Worm (Caenorhabditis elegans) whole organism, young adult: ENCODE results near the gene Y48B6A.1.
"Not testable (repeated sequence)": the region's sequence is repeated elsewhere in the genome, so short reads cannot be mapped to it uniquely, and the experiment has no call there.

Source experiments
- C06A6.2 ChIP-seq: fragments of 200-800 bp; sonication (Bioruptor generic); conservative IDR thresholded peaks from 2 replicates; pipeline ENCODE4 v1.3.6; 2022; ENCODE audit warnings: missing genetic modification characterization, missing compliant biosample characterization
- D2030.7 ChIP-seq: fragments of 200-800 bp; sonication (Bioruptor generic); IDR thresholded peaks from 2 replicates; pipeline ENCODE4 v1.3.6; 2022; ENCODE audit warnings: missing genetic modification reagents, missing genetic modification characterization, missing compliant biosample characterization
- K11D2.4 ChIP-seq: fragments of 200-800 bp; sonication (Bioruptor generic); IDR thresholded peaks from 2 replicates; pipeline ENCODE4 v1.3.6; 2022; ENCODE audit warnings: missing genetic modification reagents, missing genetic modification characterization, missing compliant biosample characterization
- K12H6.12 ChIP-seq: fragments of 200-800 bp; sonication (Bioruptor generic); optimal IDR thresholded peaks from 2 replicates; lab custom pipeline; 2018; ENCODE audit warnings: mild to moderate bottlenecking, missing genetic modification characterization, missing compliant biosample characterization
- Y53G8AR.9 ChIP-seq: fragments of 200-800 bp; sonication (Bioruptor generic); conservative IDR thresholded peaks from 2 replicates; pipeline ENCODE4 v1.3.6; 2022; ENCODE audit warnings: missing genetic modification reagents, missing genetic modification characterization, missing compliant biosample characterization
- Y56A3A.18 ChIP-seq: fragments of 200-800 bp; sonication (Bioruptor generic); IDR thresholded peaks from 2 replicates; pipeline ENCODE4 v1.3.6; 2022; ENCODE audit warnings: missing genetic modification reagents, missing genetic modification characterization, missing compliant biosample characterization
- Y95B8A.8 ChIP-seq: fragments of 200-800 bp; sonication (Bioruptor generic); IDR thresholded peaks from 2 replicates; pipeline ENCODE4 v1.3.6; 2022; ENCODE audit warnings: missing genetic modification reagents, missing genetic modification characterization, missing compliant biosample characterization
- attf-3 ChIP-seq: fragments of 200-800 bp; sonication (Bioruptor generic); conservative IDR thresholded peaks from 2 replicates; pipeline ENCODE4 v1.3.6; 2022; ENCODE audit warnings: missing genetic modification reagents, missing genetic modification characterization, missing compliant biosample characterization
- attf-5 ChIP-seq: fragments of 200-800 bp; sonication (Bioruptor generic); optimal IDR thresholded peaks from 2 replicates; lab custom pipeline; 2018; ENCODE audit warnings: mild to moderate bottlenecking, missing genetic modification characterization, missing compliant biosample characterization
- bed-2 ChIP-seq: fragments of 200-800 bp; sonication (Bioruptor generic); IDR thresholded peaks from 2 replicates; pipeline ENCODE4 v1.3.6; 2022; ENCODE audit warnings: missing genetic modification reagents, missing genetic modification characterization, missing compliant biosample characterization
- cebp-1 ChIP-seq, 2 experiments: fragments of 200-800 bp in 1 of 2; sonication (Bioruptor generic) in 1 of 2; sonication (generic microtip) in 1 of 2; IDR thresholded peaks in 1 of 2; optimal IDR thresholded peaks in 1 of 2; 2 replicates each; pipeline versions ENCODE4 v1.3.6 to Lab custom; 2017 to 2022; ENCODE audit warnings: missing compliant biosample characterization in 2 of 2, missing genetic modification characterization in 2 of 2, mild to moderate bottlenecking in 1 of 2, missing genetic modification reagents in 1 of 2, moderate library complexity in 1 of 2
- ceh-27 ChIP-seq: fragments of 200-800 bp; sonication (Bioruptor generic); optimal IDR thresholded peaks from 2 replicates; lab custom pipeline; 2018; ENCODE audit warnings: mild to moderate bottlenecking, missing genetic modification characterization, moderate library complexity, missing compliant biosample characterization
- ceh-91 ChIP-seq: fragments of 200-800 bp; sonication (Bioruptor generic); IDR thresholded peaks from 2 replicates; pipeline ENCODE4 v1.3.6; 2022; ENCODE audit warnings: missing genetic modification reagents, missing genetic modification characterization, missing compliant biosample characterization
- dox-1 ChIP-seq: fragments of 200-800 bp; sonication (Bioruptor generic); IDR thresholded peaks from 2 replicates; pipeline ENCODE4 v1.3.6; 2022; ENCODE audit warnings: missing genetic modification reagents, missing genetic modification characterization, missing compliant biosample characterization
- dpl-1 ChIP-seq: fragments of 150-350 bp; optimal IDR thresholded peaks from 2 replicates; lab custom pipeline; 2014; ENCODE audit warnings: missing biosample characterization, missing genetic modification reagents, missing genetic modification characterization
- egl-18 ChIP-seq: fragments of 200-800 bp; sonication (Bioruptor generic); IDR thresholded peaks from 2 replicates; pipeline ENCODE4 v1.3.6; 2022; ENCODE audit warnings: missing genetic modification reagents, missing genetic modification characterization, missing compliant biosample characterization
- egrh-3 ChIP-seq: fragments of 200-800 bp; sonication (Bioruptor generic); IDR thresholded peaks from 2 replicates; pipeline ENCODE4 v1.3.6; 2022; ENCODE audit warnings: missing genetic modification reagents, missing genetic modification characterization, missing compliant biosample characterization
- him-1 ChIP-seq: sonication (generic microtip); optimal IDR thresholded peaks from 2 replicates; lab custom pipeline; 2016; ENCODE audit warnings: missing genotype, missing genetic modification reagents, missing genetic modification characterization, missing compliant biosample characterization
- hmg-1.2 ChIP-seq: fragments of 200-800 bp; sonication (Bioruptor generic); IDR thresholded peaks from 2 replicates; pipeline ENCODE4 v1.3.6; 2022; ENCODE audit warnings: missing genetic modification reagents, missing genetic modification characterization, missing compliant biosample characterization
- hrde-1 ChIP-seq: sonication (generic microtip); optimal IDR thresholded peaks from 2 replicates; lab custom pipeline; 2016; ENCODE audit warnings: missing genetic modification characterization, mild to moderate bottlenecking, missing compliant biosample characterization, moderate library complexity, missing genotype, missing genetic modification reagents, borderline replicate concordance
- hsf-1 ChIP-seq: fragments of 200-800 bp; sonication (Bioruptor generic); IDR thresholded peaks from 2 replicates; pipeline ENCODE4 v1.3.6; 2022; ENCODE audit warnings: missing genetic modification reagents, missing genetic modification characterization, missing compliant biosample characterization
- let-526 ChIP-seq: fragments of 200-800 bp; sonication (Bioruptor generic); IDR thresholded peaks from 2 replicates; pipeline ENCODE4 v1.3.6; 2022; ENCODE audit warnings: missing genetic modification reagents, missing genetic modification characterization, missing compliant biosample characterization
- let-607 ChIP-seq, 2 experiments: fragments of 200-800 bp in 1 of 2; sonication (Bioruptor generic) in 1 of 2; sonication (generic microtip) in 1 of 2; optimal IDR thresholded peaks; 2 replicates each; lab custom pipeline; 2016 to 2018; ENCODE audit warnings: mild to moderate bottlenecking in 2 of 2, missing compliant biosample characterization in 2 of 2, missing genetic modification characterization in 2 of 2, moderate library complexity in 2 of 2, missing genotype in 1 of 2
- lin-35 ChIP-seq, 3 experiments: fragments of 150-350 bp in 2 of 3; sonication (generic microtip) in 1 of 3; optimal IDR thresholded peaks; 2 replicates each; lab custom pipeline; 2014 to 2018; ENCODE audit warnings: missing biosample characterization in 3 of 3, missing genetic modification characterization in 3 of 3, missing genetic modification reagents in 3 of 3
- lin-40 ChIP-seq: sonication (generic microtip); optimal IDR thresholded peaks from 2 replicates; lab custom pipeline; 2016; ENCODE audit warnings: missing genetic modification characterization, mild to moderate bottlenecking, missing compliant biosample characterization, missing genotype, missing genetic modification reagents
- lin-54 ChIP-seq: fragments of 200-800 bp; sonication (Bioruptor generic); optimal IDR thresholded peaks from 2 replicates; lab custom pipeline; 2018; ENCODE audit warnings: mild to moderate bottlenecking, missing genetic modification characterization, missing compliant biosample characterization
- lir-1 ChIP-seq: fragments of 200-800 bp; sonication (Bioruptor generic); conservative IDR thresholded peaks from 2 replicates; pipeline ENCODE4 v1.3.6; 2022; ENCODE audit warnings: missing genetic modification reagents, missing genetic modification characterization, missing compliant biosample characterization
- madf-10 ChIP-seq: sonication (generic microtip); optimal IDR thresholded peaks from 2 replicates; lab custom pipeline; 2016; ENCODE audit warnings: mild to moderate bottlenecking, missing genetic modification characterization, missing compliant biosample characterization
- madf-3 ChIP-seq: fragments of 200-800 bp; sonication (Bioruptor generic); IDR thresholded peaks from 2 replicates; pipeline ENCODE4 v1.3.6; 2022; ENCODE audit warnings: missing genetic modification reagents, missing genetic modification characterization, missing compliant biosample characterization
- mcd-1 ChIP-seq: fragments of 200-800 bp; sonication (Bioruptor generic); IDR thresholded peaks from 2 replicates; pipeline ENCODE4 v1.3.6; 2022; ENCODE audit warnings: missing genetic modification reagents, missing genetic modification characterization, missing compliant biosample characterization
- mxl-1 ChIP-seq: sonication (generic microtip); optimal IDR thresholded peaks from 2 replicates; lab custom pipeline; 2016; ENCODE audit warnings: missing genetic modification characterization, missing compliant biosample characterization
- nfyb-1 ChIP-seq: fragments of 200-800 bp; sonication (Bioruptor generic); IDR thresholded peaks from 2 replicates; pipeline ENCODE4 v1.3.6; 2022; ENCODE audit warnings: missing genetic modification reagents, missing genetic modification characterization, missing compliant biosample characterization
- nhr-80 ChIP-seq: sonication (generic microtip); optimal IDR thresholded peaks from 2 replicates; lab custom pipeline; 2016; ENCODE audit warnings: missing genetic modification characterization, missing compliant biosample characterization
- pbrm-1 ChIP-seq: fragments of 200-800 bp; sonication (Bioruptor generic); IDR thresholded peaks from 2 replicates; pipeline ENCODE4 v1.3.6; 2022; ENCODE audit warnings: missing genetic modification reagents, missing genetic modification characterization, missing compliant biosample characterization
- rcor-1 ChIP-seq: fragments of 200-800 bp; sonication (Bioruptor generic); IDR thresholded peaks from 2 replicates; pipeline ENCODE4 v1.3.6; 2022; ENCODE audit warnings: missing genetic modification reagents, missing genetic modification characterization, missing compliant biosample characterization
- rec-8 ChIP-seq, 2 experiments: sonication (generic microtip); optimal IDR thresholded peaks; 2 replicates each; lab custom pipeline; 2016; ENCODE audit warnings: mild to moderate bottlenecking in 2 of 2, missing genetic modification characterization in 2 of 2, missing genetic modification reagents in 2 of 2, missing genotype in 2 of 2, missing biosample characterization in 1 of 2, missing compliant biosample characterization in 1 of 2, moderate library complexity in 1 of 2
- rpc-1 ChIP-seq, 2 experiments: fragments of 150-350 bp in 1 of 2; sonication (generic microtip) in 1 of 2; optimal IDR thresholded peaks; 2 replicates each; lab custom pipeline; 2014 to 2018; ENCODE audit warnings: missing biosample characterization in 1 of 2, missing genetic modification characterization in 1 of 2, missing genetic modification reagents in 1 of 2, missing genotype in 1 of 2
- snpc-4 ChIP-seq, 5 experiments: fragments of 150-350 bp in 1 of 5; sonication (generic microtip) in 4 of 5; optimal IDR thresholded peaks; 2 replicates each; lab custom pipeline; 2014 to 2018; ENCODE audit warnings: missing genetic modification characterization in 5 of 5, missing biosample characterization in 3 of 5, antibody characterized with exemption in 2 of 5, mild to moderate bottlenecking in 2 of 5, missing compliant biosample characterization in 2 of 5, missing genotype in 2 of 5, moderate library complexity in 2 of 5, missing genetic modification reagents in 1 of 5
- tbp1 ChIP-seq: fragments of 200-800 bp; sonication (Bioruptor generic); optimal IDR thresholded peaks from 2 replicates; lab custom pipeline; 2018; ENCODE audit warnings: mild to moderate bottlenecking, missing genetic modification characterization, missing compliant biosample characterization
- unc-130 ChIP-seq: sonication (generic microtip); optimal IDR thresholded peaks from 2 replicates; lab custom pipeline; 2016; ENCODE audit warnings: missing genetic modification reagents, missing genetic modification characterization, missing compliant biosample characterization
- zfh-2 ChIP-seq: fragments of 200-800 bp; sonication (Bioruptor generic); conservative IDR thresholded peaks from 2 replicates; pipeline ENCODE4 v1.3.6; 2022; ENCODE audit warnings: missing genetic modification reagents, missing genetic modification characterization, missing compliant biosample characterization
- ztf-28 ChIP-seq: fragments of 200-800 bp; sonication (Bioruptor generic); IDR thresholded peaks from 2 replicates; pipeline ENCODE4 v1.3.6; 2022; ENCODE audit warnings: missing genetic modification reagents, missing genetic modification characterization, missing compliant biosample characterization

The Y48B6A.1 gene

ce11 chrII:14143838-14144268 lies 10.3 kb downstream of the Y48B6A.1 start, which contains the start of gene W03H9.2 (continued):
- TF ChIP-seq hrde-1 (tag; lab: Kevin White, UChicago) (no peak), egl-18 (GFP tag; lab: Robert Waterston, UW) (no peak), K12H6.12 (tag; lab: Kevin White, UChicago) (peak; percentile 74), snpc-4 (GFP tag; optimal IDR thresholded peaks at IDR 0.05; lab: Kevin White, UChicago) (no peak), snpc-4 (tag; optimal IDR thresholded peaks at IDR 0.05; lab: Kevin White, UChicago) (peak in 2 of 4 experiments; percentile 26 to 41), tbp1 (GFP tag; lab: Kevin White, UChicago) (peak; percentile 37), him-1 (tag; lab: Kevin White, UChicago) (no peak), mcd-1 (GFP tag; lab: Robert Waterston, UW) (peak; percentile 69), ceh-91 (GFP tag; lab: Robert Waterston, UW) (no peak), lir-1 (GFP tag; lab: Robert Waterston, UW) (peak; percentile 30; the same call in 1 of the 2 replicates), unc-130 (peak; percentile 7), zfh-2 (no peak), dpl-1 (GFP tag; lab: Kevin White, UChicago) (peak; percentile 7), ceh-27 (GFP tag; lab: Kevin White, UChicago) (peak; percentile 77), K11D2.4 (GFP tag; lab: Robert Waterston, UW) (0 out of 2 replicates have a peak, but pooled peaks have one; percentile 23), rec-8 (tag; optimal IDR thresholded peaks at IDR 0.05; lab: Kevin White, UChicago) (peak in 1 of 2 experiments; percentile 39), mxl-1 (tag; lab: Kevin White, UChicago) (no peak), dox-1 (GFP tag; lab: Robert Waterston, UW) (peak; percentile 79), C06A6.2 (GFP tag; lab: Robert Waterston, UW) (no peak), let-526 (0 out of 2 replicates have a peak, but pooled peaks have one; percentile 10), let-607 (tag; optimal IDR thresholded peaks at IDR 0.05; lab: Kevin White, UChicago) (peak in 1 of 2 experiments; percentile 43), rpc-1 (optimal IDR thresholded peaks at IDR 0.05; lab: Kevin White, UChicago) (no peak), rpc-1 (tag; optimal IDR thresholded peaks at IDR 0.05; lab: Kevin White, UChicago) (no peak), lin-54 (GFP tag; lab: Kevin White, UChicago) (peak; percentile 19), madf-10 (tag; lab: Kevin White, UChicago) (peak; percentile 67)
- TF ChIP-seq, all 124 proteins: peak for 28

- 0 out of 2 replicates have a peak, but pooled peaks have one; percentile 21 for TF ChIP-seq hsf-1
- peak; percentile 56; the same call in 1 of the 2 replicates for TF ChIP-seq pbrm-1 (GFP tag; lab: Robert Waterston, UW)
- peak; percentile 79; the same call in 1 of the 2 replicates for TF ChIP-seq madf-3 (GFP tag; lab: Robert Waterston, UW)
- TF ChIP-seq nfyb-1: peak; percentile 85; the same call in 1 of the 2 replicates
- 0 out of 2 replicates have a peak, but pooled peaks have one; percentile 50 for TF ChIP-seq cebp-1 (GFP tag; IDR thresholded peaks at IDR 0.05; lab: Robert Waterston, UW)
- peak; percentile 73 for TF ChIP-seq cebp-1 (tag; optimal IDR thresholded peaks at IDR 0.05; lab: Kevin White, UChicago)
- TF ChIP-seq Y95B8A.8 (GFP tag; lab: Robert Waterston, UW): peak; percentile 29; the same call in 1 of the 2 replicates
- TF ChIP-seq dox-1 (GFP tag; lab: Robert Waterston, UW): peak; percentile 79
- peak; percentile 55 for TF ChIP-seq egrh-3 (GFP tag; lab: Robert Waterston, UW)
- TF ChIP-seq mcd-1 (GFP tag; lab: Robert Waterston, UW): peak; percentile 90
- peak; percentile 67 for TF ChIP-seq K11D2.4 (GFP tag; lab: Robert Waterston, UW)
- TF ChIP-seq Y53G8AR.9 (GFP tag; lab: Robert Waterston, UW): peak; percentile 58; the same call in 1 of the 2 replicates
- peak; percentile 3 for TF ChIP-seq rpc-1 (optimal IDR thresholded peaks at IDR 0.05; lab: Kevin White, UChicago)
- not testable (repeated sequence) for TF ChIP-seq rpc-1 (tag; optimal IDR thresholded peaks at IDR 0.05; lab: Kevin White, UChicago)
- peak; percentile 37 for TF ChIP-seq attf-5 (GFP tag; lab: Kevin White, UChicago)
- TF ChIP-seq attf-3 (GFP tag; lab: Robert Waterston, UW): peak; percentile 37; the same call in 1 of the 2 replicates
- TF ChIP-seq nhr-80 (tag; lab: Kevin White, UChicago): peak; percentile 8
- peak; percentile 71 for TF ChIP-seq lin-40
- 0 out of 2 replicates have a peak, but pooled peaks have one; percentile 46 for TF ChIP-seq Y56A3A.18
- TF ChIP-seq ztf-28 (GFP tag; lab: Robert Waterston, UW): peak; percentile 67; the same call in 1 of the 2 replicates
- peak; percentile 38; the same call in 1 of the 2 replicates for TF ChIP-seq rcor-1 (GFP tag; lab: Robert Waterston, UW)
- peak; percentile 62 for TF ChIP-seq hmg-1.2 (GFP tag; lab: Robert Waterston, UW)
- TF ChIP-seq lin-35 (GFP tag; optimal IDR thresholded peaks at IDR 0.05; lab: Kevin White, UChicago): peak in 1 of 3 experiments; percentile 24
- 0 out of 2 replicates have a peak, but pooled peaks have one; percentile 30 for TF ChIP-seq bed-2 (GFP tag; lab: Robert Waterston, UW)
- 0 out of 2 replicates have a peak, but pooled peaks have one; percentile 14 for TF ChIP-seq lir-1 (GFP tag; lab: Robert Waterston, UW)
- peak; percentile 47; the same call in 1 of the 2 replicates for TF ChIP-seq D2030.7 (GFP tag; lab: Robert Waterston, UW)
Measured at ce11 chrII:14142098-14142554, 12.0 kb downstream of the Y48B6A.1 start, which contains the start of gene cacn-1. Gene cacn-1, minus strand, starts transcription at chrII:14142148.
